Fruit fly (Drosophila melanogaster): ENCODE measurements around the gene Aldh7A1.

Gene Aldh7A1

DNA sequence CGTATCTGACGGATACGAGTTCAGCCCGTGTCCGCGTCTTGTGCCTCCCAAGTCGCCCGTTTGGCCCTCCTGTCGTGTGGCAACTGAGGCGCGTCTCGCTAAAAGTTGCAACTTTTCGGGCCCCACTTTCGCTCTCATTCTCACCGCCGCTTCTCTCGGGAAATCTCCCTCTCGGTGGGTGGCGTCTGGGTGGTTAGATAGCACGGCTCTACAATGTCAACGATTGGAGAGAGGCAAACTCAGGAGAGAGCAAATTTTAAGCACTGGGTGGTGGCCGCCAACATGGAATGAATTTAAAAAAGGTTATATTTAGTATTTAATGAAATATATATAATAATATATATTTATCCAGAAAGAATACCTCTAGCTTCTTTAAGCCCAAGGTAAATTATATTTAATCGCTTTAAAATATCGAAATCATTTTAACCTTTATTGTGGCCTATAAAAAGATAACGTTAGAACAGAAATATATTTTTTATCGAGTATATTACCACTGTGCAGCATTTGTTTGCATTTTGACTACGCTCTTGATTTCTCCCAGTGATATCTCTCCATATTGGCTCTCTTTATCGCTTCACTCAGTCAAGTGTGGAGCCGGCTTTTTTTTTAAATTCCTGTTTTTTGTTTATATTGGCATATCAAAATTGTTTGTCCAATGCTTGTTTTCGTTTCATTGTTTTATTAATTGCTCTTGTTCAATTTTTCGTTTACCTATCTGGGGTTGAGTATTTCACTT lies 23.9 kb upstream of the Aldh7A1 start, which contains the start of gene Gbs-76A:
Gbs-76A (minus strand) TSS at position 327 of the 736 bp plus-strand sequence.
- TF ChIP-seq CG8159 (tag; optimal IDR thresholded peaks at IDR 0.05): peak; percentile 92
- peak; percentile 86 for TF ChIP-seq rn (GFP tag; IDR thresholded peaks at IDR 0.05)
- peak; percentile 81 for TF ChIP-seq CG8301 (tag; optimal IDR thresholded peaks at IDR 0.05)
- TF ChIP-seq CG13204 (GFP tag; optimal IDR thresholded peaks at IDR 0.05): peak; percentile 36
- TF ChIP-seq CG34367 (tag; optimal IDR thresholded peaks at IDR 0.05): peak; percentile 83
- TF ChIP-seq CG32121 (GFP tag; IDR thresholded peaks at IDR 0.05): peak; percentile 91
- TF ChIP-seq CG15710 (tag; optimal IDR thresholded peaks at IDR 0.05): peak; percentile 86
- no peak for TF ChIP-seq EcR (GFP tag; optimal IDR thresholded peaks at IDR 0.05)
- TF ChIP-seq D1 (tag; optimal IDR thresholded peaks at IDR 0.05): peak; percentile 88
- TF ChIP-seq Pif1A (GFP tag; optimal IDR thresholded peaks at IDR 0.05): peak; percentile 67
- TF ChIP-seq Snoo (tag; optimal IDR thresholded peaks at IDR 0.05): peak; percentile 80
- peak; percentile 71; the same call in 1 of the 2 replicates for TF ChIP-seq CG10348 (GFP tag; IDR thresholded peaks at IDR 0.05)
- peak; percentile 65; the same call in 1 of the 3 replicates for TF ChIP-seq fd96Ca (GFP tag; IDR thresholded peaks at IDR 0.05)
- TF ChIP-seq CG14655 (GFP tag; optimal IDR thresholded peaks at IDR 0.05): peak; percentile 89
- TF ChIP-seq gl (tag; optimal IDR thresholded peaks at IDR 0.05): peak; percentile 70
- no peak; the same call in 2 of the 3 replicates for TF ChIP-seq CG4496 (GFP tag; IDR thresholded peaks at IDR 0.05)
- peak; percentile 64 for TF ChIP-seq Pif1B (GFP tag; optimal IDR thresholded peaks at IDR 0.05)
- peak; percentile 87 for TF ChIP-seq CG17806 (tag; optimal IDR thresholded peaks at IDR 0.05)
- peak; percentile 79 for TF ChIP-seq CG12605 (GFP tag; IDR thresholded peaks at IDR 0.05)
- peak; percentile 95 for TF ChIP-seq CG9948 (tag; optimal IDR thresholded peaks at IDR 0.05)
- peak; percentile 81 for TF ChIP-seq Ets98B (GFP tag; IDR thresholded peaks at IDR 0.05)

DNA sequence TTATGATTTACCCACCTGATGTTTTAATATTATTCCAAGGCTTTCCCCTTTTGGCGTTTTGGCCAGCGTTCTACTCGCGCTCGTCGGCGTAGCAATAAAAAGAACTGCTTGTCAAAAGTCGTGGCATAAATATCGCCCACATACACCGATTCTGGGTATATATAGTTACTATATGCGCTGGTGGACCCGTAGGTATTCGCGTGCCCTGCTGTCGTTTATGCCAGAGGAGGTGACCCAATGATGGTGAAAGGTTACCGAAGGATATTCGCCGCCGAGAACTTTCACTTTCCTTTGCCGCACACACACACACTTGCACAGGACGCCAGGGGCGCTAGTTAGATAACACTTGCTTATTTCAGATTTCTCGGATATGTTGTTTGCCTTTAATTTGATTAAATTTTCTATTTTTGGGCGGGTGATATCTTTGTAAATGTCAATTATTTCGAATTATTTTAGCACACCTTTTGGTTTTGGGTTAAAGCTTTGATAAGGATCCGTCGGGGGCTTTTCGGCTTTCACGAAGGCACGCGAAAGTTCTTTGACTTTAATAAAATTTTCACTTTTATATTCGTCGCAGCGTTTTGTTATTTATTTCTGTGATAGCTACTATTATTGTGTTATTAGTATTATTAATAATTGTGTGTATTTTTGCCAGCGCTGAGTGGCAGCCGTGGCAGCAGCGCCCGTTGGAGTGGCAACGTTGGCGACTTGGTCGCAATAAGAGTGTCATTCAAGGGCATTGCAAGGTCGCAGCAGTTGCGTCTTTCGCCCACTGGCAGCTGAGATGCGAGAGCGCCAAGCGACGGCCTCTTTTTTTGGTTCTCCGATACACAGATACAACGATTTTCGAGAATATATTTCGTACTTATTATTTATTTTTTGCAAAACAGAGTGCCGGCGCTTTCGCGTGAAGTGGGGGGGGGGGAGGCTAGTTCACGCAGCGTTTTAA lies 23.0 kb upstream of the Aldh7A1 start:
- no peak for TF ChIP-seq CG14655 (GFP tag; optimal IDR thresholded peaks at IDR 0.05)

DNA sequence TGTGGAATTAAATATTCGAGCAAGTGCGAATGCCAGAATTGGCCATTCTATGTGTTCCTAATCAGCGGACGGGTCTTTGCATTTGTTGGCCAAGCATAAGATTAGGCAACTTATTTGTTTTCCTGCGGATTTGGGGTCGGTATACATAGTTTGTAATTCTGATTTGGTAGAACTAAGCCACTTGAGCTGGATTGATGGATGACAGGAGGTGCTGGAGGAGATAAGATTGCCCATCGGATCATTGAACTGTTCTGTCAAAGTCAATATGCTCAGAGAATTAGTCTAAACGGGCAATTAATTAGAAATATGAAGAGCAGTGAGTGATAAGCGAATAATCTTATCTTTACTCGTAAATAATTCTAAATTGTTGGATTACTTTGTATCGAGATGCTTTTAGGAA lies 20.7 kb upstream of the Aldh7A1 start:
- TF ChIP-seq Pif1B (GFP tag; optimal IDR thresholded peaks at IDR 0.05) (no peak), CG12605 (GFP tag; IDR thresholded peaks at IDR 0.05) (no peak), CG8159 (tag; optimal IDR thresholded peaks at IDR 0.05) (no peak), gl (tag; optimal IDR thresholded peaks at IDR 0.05) (no peak), CG32121 (GFP tag; IDR thresholded peaks at IDR 0.05) (no peak), CG17806 (tag; optimal IDR thresholded peaks at IDR 0.05) (no peak), CG14655 (GFP tag; optimal IDR thresholded peaks at IDR 0.05) (no peak), CG4496 (GFP tag; IDR thresholded peaks at IDR 0.05) (no peak), rn (GFP tag; IDR thresholded peaks at IDR 0.05) (no peak), CG8301 (tag; optimal IDR thresholded peaks at IDR 0.05) (no peak)

DNA sequence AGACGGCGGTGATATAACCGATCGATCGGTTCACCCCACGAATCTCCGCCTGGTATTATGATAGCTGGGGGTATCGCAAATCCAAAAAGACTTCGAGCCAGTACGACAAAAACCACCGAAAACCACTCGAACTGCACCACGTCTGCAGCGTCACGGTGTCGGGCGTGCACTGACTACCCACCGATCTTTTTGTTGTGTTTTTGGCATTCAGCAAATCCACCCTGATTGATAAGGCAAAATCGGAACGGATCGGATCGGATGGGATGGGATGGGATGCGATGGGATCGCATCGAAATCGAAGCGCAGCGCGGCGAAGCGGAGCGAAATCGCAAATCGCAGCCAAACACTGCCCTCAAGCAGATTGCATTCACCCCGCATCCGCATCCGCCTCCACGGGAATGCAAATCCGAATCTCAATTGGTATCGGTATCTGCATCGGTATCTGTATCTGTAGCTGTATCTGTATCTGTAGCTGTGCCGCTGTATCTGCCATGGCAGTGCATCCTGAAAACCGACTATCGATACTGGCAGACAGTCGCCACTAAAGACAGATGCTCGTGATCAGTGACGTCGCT lies 19.8 kb upstream of the Aldh7A1 start:
- TF ChIP-seq CG15710 (tag; optimal IDR thresholded peaks at IDR 0.05) (no peak), CG4496 (GFP tag; IDR thresholded peaks at IDR 0.05) (no peak), fd96Ca (GFP tag; IDR thresholded peaks at IDR 0.05) (no peak), CG10348 (GFP tag; IDR thresholded peaks at IDR 0.05) (no peak), D1 (tag; optimal IDR thresholded peaks at IDR 0.05) (no peak), Ets98B (GFP tag; IDR thresholded peaks at IDR 0.05) (no peak), CG8301 (tag; optimal IDR thresholded peaks at IDR 0.05) (no peak), CG8159 (tag; optimal IDR thresholded peaks at IDR 0.05) (no peak), gl (tag; optimal IDR thresholded peaks at IDR 0.05) (no peak), Pif1A (GFP tag; optimal IDR thresholded peaks at IDR 0.05) (no peak), Pif1B (GFP tag; optimal IDR thresholded peaks at IDR 0.05) (no peak), CG9948 (tag; optimal IDR thresholded peaks at IDR 0.05) (no peak), Snoo (tag; optimal IDR thresholded peaks at IDR 0.05) (no peak), CG17806 (tag; optimal IDR thresholded peaks at IDR 0.05) (no peak), rn (GFP tag; IDR thresholded peaks at IDR 0.05) (no peak), CG34367 (tag; optimal IDR thresholded peaks at IDR 0.05) (no peak), CG13204 (GFP tag; optimal IDR thresholded peaks at IDR 0.05) (no peak), CG14655 (GFP tag; optimal IDR thresholded peaks at IDR 0.05) (no peak), CG12605 (GFP tag; IDR thresholded peaks at IDR 0.05) (no peak)

DNA sequence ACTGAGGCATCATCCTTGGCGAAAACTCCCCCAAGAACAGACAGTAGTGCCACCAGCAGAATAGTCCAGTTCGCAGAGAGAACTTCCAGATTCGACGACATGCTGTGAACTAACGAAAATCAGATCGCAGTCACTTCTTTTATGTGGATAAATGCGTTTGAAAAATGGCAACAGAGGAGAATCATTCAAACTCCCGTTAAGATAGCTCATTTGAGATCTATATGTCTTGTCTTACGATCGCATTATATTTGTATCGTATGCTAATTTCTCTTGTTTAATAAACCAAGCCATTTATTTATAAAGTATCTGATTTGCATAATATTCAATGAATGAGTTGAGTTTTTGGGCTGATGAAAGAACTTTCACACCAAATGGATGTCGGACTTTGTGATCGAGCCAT lies 12.0 kb upstream of the Aldh7A1 start, which contains the start of gene CG14089:
CG14089 (minus strand) TSS at position 101 of the 400 bp plus-strand sequence.
- TF ChIP-seq CG34367 (tag; optimal IDR thresholded peaks at IDR 0.05) (no peak), CG13204 (GFP tag; optimal IDR thresholded peaks at IDR 0.05) (no peak), Snoo (tag; optimal IDR thresholded peaks at IDR 0.05) (no peak), fd96Ca (GFP tag; IDR thresholded peaks at IDR 0.05) (no peak), EcR (GFP tag; optimal IDR thresholded peaks at IDR 0.05) (no peak), CG9948 (tag; optimal IDR thresholded peaks at IDR 0.05) (no peak), CG32121 (GFP tag; IDR thresholded peaks at IDR 0.05) (no peak), CG14655 (GFP tag; optimal IDR thresholded peaks at IDR 0.05) (no peak), CG12605 (GFP tag; IDR thresholded peaks at IDR 0.05) (no peak), Pif1B (GFP tag; optimal IDR thresholded peaks at IDR 0.05) (no peak), CG8159 (tag; optimal IDR thresholded peaks at IDR 0.05) (no peak), Ets98B (GFP tag; IDR thresholded peaks at IDR 0.05) (no peak), D1 (tag; optimal IDR thresholded peaks at IDR 0.05) (no peak), CG17806 (tag; optimal IDR thresholded peaks at IDR 0.05) (no peak)
